Fruit fly (Drosophila melanogaster): ENCODE measurements around the gene CG3437.

CG3437 gene

dm6 chr3L:9435315-9435714 lies 22.2 kb downstream of the CG3437 start, which contains the start of gene CG42526 (continued):
- peak; percentile 49 for TF ChIP-seq CG17385 (GFP tag; optimal IDR thresholded peaks at IDR 0.05)
- TF ChIP-seq crol (GFP tag; IDR thresholded peaks at IDR 0.05) = no peak
- peak; percentile 28 to 50 for TF ChIP-seq Hr51 (GFP tag; optimal IDR thresholded peaks at IDR 0.05)
- no peak for TF ChIP-seq CG17359 (tag; optimal IDR thresholded peaks at IDR 0.05)
- no peak for TF ChIP-seq Vsx1 (GFP tag; optimal IDR thresholded peaks at IDR 0.05)
- TF ChIP-seq ap (GFP tag; IDR thresholded peaks at IDR 0.05) = 0 out of 2 replicates have a peak, but pooled peaks have one; percentile 5
- no peak for TF ChIP-seq CG4820 (GFP tag; optimal IDR thresholded peaks at IDR 0.05)
- TF ChIP-seq Awh (GFP tag; IDR thresholded peaks at IDR 0.05) = no peak
- TF ChIP-seq sob (GFP tag; IDR thresholded peaks at IDR 0.05) = peak; percentile 59
- TF ChIP-seq CG17912 (GFP tag; optimal IDR thresholded peaks at IDR 0.05) = no peak
- no peak for TF ChIP-seq CG5953 (GFP tag; IDR thresholded peaks at IDR 0.05)
- TF ChIP-seq CG33557 (GFP tag; optimal IDR thresholded peaks at IDR 0.05) = no peak
- no peak for TF ChIP-seq Mrtf (GFP tag; IDR thresholded peaks at IDR 0.05)
- no peak for TF ChIP-seq nau (GFP tag; optimal IDR thresholded peaks at IDR 0.05)
- no peak for TF ChIP-seq sug (tag; optimal IDR thresholded peaks at IDR 0.05)
- TF ChIP-seq CG18764 (GFP tag; optimal IDR thresholded peaks at IDR 0.05) = no peak
- no peak for TF ChIP-seq dan (GFP tag; IDR thresholded peaks at IDR 0.05)
- peak; percentile 31 for TF ChIP-seq NfI (GFP tag; optimal IDR thresholded peaks at IDR 0.05)
- no peak for TF ChIP-seq ab (GFP tag; optimal IDR thresholded peaks at IDR 0.05)
- TF ChIP-seq onecut (GFP tag; IDR thresholded peaks at IDR 0.05) = no peak
- TF ChIP-seq CG17361 (GFP tag; IDR thresholded peaks at IDR 0.05) = no peak
- no peak for TF ChIP-seq Dek (tag; optimal IDR thresholded peaks at IDR 0.05)
- peak; percentile 53; the same call in 1 of the 2 replicates for TF ChIP-seq bbx (GFP tag; IDR thresholded peaks at IDR 0.05; ENCODE audit: partially characterized antibody)
- TF ChIP-seq Dbx (GFP tag; IDR thresholded peaks at IDR 0.05) = peak; percentile 39; the same call in 1 of the 3 replicates
- no peak for TF ChIP-seq CG12219 (GFP tag; optimal IDR thresholded peaks at IDR 0.05)
- peak; percentile 54; the same call in 2 of the 3 replicates for TF ChIP-seq ken (GFP tag; IDR thresholded peaks at IDR 0.05)
- TF ChIP-seq pfk (GFP tag; optimal IDR thresholded peaks at IDR 0.05) = no peak
- TF ChIP-seq ash1 (GFP tag; optimal IDR thresholded peaks at IDR 0.05) = no peak
- TF ChIP-seq CG6254 (GFP tag; optimal IDR thresholded peaks at IDR 0.05) = no peak
- TF ChIP-seq Antp (GFP tag; optimal IDR thresholded peaks at IDR 0.05) = peak; percentile 50
- TF ChIP-seq dm (GFP tag; optimal IDR thresholded peaks at IDR 0.05) = peak; percentile 34
- no peak for TF ChIP-seq CG16779 (GFP tag; IDR thresholded peaks at IDR 0.05)
- TF ChIP-seq ftz-f1 (GFP tag; optimal IDR thresholded peaks at IDR 0.05) = no peak
- no peak for TF ChIP-seq lmd (GFP tag; IDR thresholded peaks at IDR 0.05)
- no peak for TF ChIP-seq hkb (optimal IDR thresholded peaks at IDR 0.05)
- peak; percentile 28; the same call in 1 of the 2 replicates for TF ChIP-seq hkb (GFP tag; IDR thresholded peaks at IDR 0.05)
- TF ChIP-seq usp (GFP tag; optimal IDR thresholded peaks at IDR 0.05) = no peak
- no peak for TF ChIP-seq schlank (tag; optimal IDR thresholded peaks at IDR 0.05)
- peak; percentile 82 for TF ChIP-seq Sry-δ (GFP tag; optimal IDR thresholded peaks at IDR 0.05)
- TF ChIP-seq az2 (GFP tag; optimal IDR thresholded peaks at IDR 0.05) = peak; percentile 34
- peak; percentile 34 for TF ChIP-seq nmo (GFP tag; optimal IDR thresholded peaks at IDR 0.05)
- peak; percentile 7 for TF ChIP-seq CG1647 (GFP tag; optimal IDR thresholded peaks at IDR 0.05)
- TF ChIP-seq sima (GFP tag; optimal IDR thresholded peaks at IDR 0.05) = no peak
- TF ChIP-seq NC2β (GFP tag; optimal IDR thresholded peaks at IDR 0.05) = peak; percentile 24
- TF ChIP-seq Fer1 (GFP tag; optimal IDR thresholded peaks at IDR 0.05) = peak; percentile 43
- TF ChIP-seq CG6272 (GFP tag; IDR thresholded peaks at IDR 0.05) = no peak
- TF ChIP-seq Adf1 (GFP tag; IDR thresholded peaks at IDR 0.05) = 0 out of 2 replicates have a peak, but pooled peaks have one; percentile 17
- TF ChIP-seq ato (GFP tag; IDR thresholded peaks at IDR 0.05; ENCODE audit: partially characterized antibody) = no peak
- 0 out of 2 replicates have a peak, but pooled peaks have one; percentile 10 for TF ChIP-seq CG43689 (GFP tag; IDR thresholded peaks at IDR 0.05)
- no peak for TF ChIP-seq grn (GFP tag; optimal IDR thresholded peaks at IDR 0.05)
- TF ChIP-seq klu (GFP tag; IDR thresholded peaks at IDR 0.05) = no peak
- TF ChIP-seq Myb (GFP tag; optimal IDR thresholded peaks at IDR 0.05) = peak; percentile 43
